Worm (Caenorhabditis elegans) whole organism, L3 larva: ENCODE data around the gene rol-1.

ENCODE experiments used
- R02D3.7 ChIP-seq: fragments of 150-350 bp; optimal IDR thresholded peaks from 2 replicates; lab custom pipeline; 2014; ENCODE audit warnings: missing biosample characterization, missing genetic modification characterization
- ZK546.5 ChIP-seq: sonication (generic microtip); optimal IDR thresholded peaks from 2 replicates; lab custom pipeline; 2017; ENCODE audit warnings: missing biosample characterization, missing genetic modification characterization
- aly-2 ChIP-seq: fragments of 150-350 bp; optimal IDR thresholded peaks from 2 replicates; lab custom pipeline; 2014; ENCODE audit warnings: missing biosample characterization, missing genetic modification characterization
- ama-1 ChIP-seq: fragments of 150-350 bp; optimal IDR thresholded peaks from 2 replicates; lab custom pipeline; 2018
- ceh-16 ChIP-seq: sonication (generic microtip); optimal IDR thresholded peaks from 2 replicates; lab custom pipeline; 2017; ENCODE audit warnings: missing biosample characterization, missing genetic modification characterization
- ceh-28 ChIP-seq: fragments of 150-350 bp; optimal IDR thresholded peaks from 2 replicates; lab custom pipeline; 2014; ENCODE audit warnings: missing biosample characterization, missing genetic modification reagents, missing genetic modification characterization
- ceh-82 ChIP-seq: fragments of 150-350 bp; optimal IDR thresholded peaks from 2 replicates; lab custom pipeline; 2014; ENCODE audit warnings: missing biosample characterization, missing genetic modification characterization
- ceh-9 ChIP-seq: sonication (generic microtip); optimal IDR thresholded peaks from 2 replicates; lab custom pipeline; 2018; ENCODE audit warnings: missing biosample characterization, missing genetic modification characterization
- daf-12 ChIP-seq: fragments of 150-350 bp; optimal IDR thresholded peaks from 2 replicates; lab custom pipeline; 2014; ENCODE audit warnings: missing biosample characterization, missing genetic modification reagents, missing genetic modification characterization
- egl-27 ChIP-seq: sonication (generic microtip); optimal IDR thresholded peaks from 4 replicates; lab custom pipeline; 2017; ENCODE audit warnings: missing biosample characterization, missing genetic modification reagents, missing genetic modification characterization
- egl-5 ChIP-seq: fragments of 150-350 bp; optimal IDR thresholded peaks from 2 replicates; lab custom pipeline; 2017; ENCODE audit warnings: missing biosample characterization, missing genetic modification reagents, missing genetic modification characterization, inconsistent platforms
- elt-1 ChIP-seq: fragments of 150-350 bp; optimal IDR thresholded peaks from 2 replicates; lab custom pipeline; 2014; ENCODE audit warnings: missing biosample characterization, missing genetic modification characterization
- elt-2 ChIP-seq: sonication (generic microtip); optimal IDR thresholded peaks from 2 replicates; lab custom pipeline; 2016; ENCODE audit warnings: missing genetic modification reagents, mild to moderate bottlenecking, missing genetic modification characterization, missing compliant biosample characterization
- elt-3 ChIP-seq, 3 experiments: fragments of 150-350 bp in 1 of 3; sonication (generic microtip) in 2 of 3; optimal IDR thresholded peaks; 2 replicates in 2 of 3; 4 replicates in 1 of 3; lab custom pipeline; 2014 to 2017; ENCODE audit warnings: missing biosample characterization in 3 of 3, missing genetic modification characterization in 3 of 3
- eor-1 ChIP-seq, 2 experiments: fragments of 150-350 bp; optimal IDR thresholded peaks; 2 replicates each; lab custom pipeline; 2014 to 2018; ENCODE audit warnings: missing biosample characterization in 2 of 2, missing genetic modification characterization in 2 of 2
- fkh-10 ChIP-seq: sonication (generic microtip); optimal IDR thresholded peaks from 2 replicates; lab custom pipeline; 2017; ENCODE audit warnings: missing biosample characterization, missing genetic modification reagents, missing genetic modification characterization
- fkh-2 ChIP-seq: fragments of 150-350 bp; optimal IDR thresholded peaks from 2 replicates; lab custom pipeline; 2014; ENCODE audit warnings: missing biosample characterization, missing genetic modification reagents, missing genetic modification characterization
- fos-1 ChIP-seq: fragments of 150-350 bp; optimal IDR thresholded peaks from 2 replicates; lab custom pipeline; 2014; ENCODE audit warnings: missing biosample characterization, missing genetic modification characterization
- hmg-11 ChIP-seq: sonication (generic microtip); optimal IDR thresholded peaks from 2 replicates; lab custom pipeline; 2016; ENCODE audit warnings: missing genetic modification characterization, missing compliant biosample characterization
- jun-1 ChIP-seq: fragments of 150-350 bp; optimal IDR thresholded peaks from 2 replicates; lab custom pipeline; 2014; ENCODE audit warnings: missing biosample characterization, missing genetic modification reagents, missing genetic modification characterization
- lin-15B ChIP-seq: fragments of 150-350 bp; optimal IDR thresholded peaks from 2 replicates; lab custom pipeline; 2014; ENCODE audit warnings: missing biosample characterization, missing genetic modification characterization
- lin-39 ChIP-seq: fragments of 150-350 bp; optimal IDR thresholded peaks from 2 replicates; lab custom pipeline; 2018; ENCODE audit warnings: missing biosample characterization, missing genetic modification reagents, missing genetic modification characterization
- lsy-12 ChIP-seq: sonication (generic microtip); optimal IDR thresholded peaks from 2 replicates; lab custom pipeline; 2016; ENCODE audit warnings: mild to moderate bottlenecking, missing genetic modification characterization, missing compliant biosample characterization
- mdl-1 ChIP-seq: fragments of 150-350 bp; optimal IDR thresholded peaks from 2 replicates; lab custom pipeline; 2014; ENCODE audit warnings: missing biosample characterization, missing genetic modification characterization
- mml-1 ChIP-seq: fragments of 150-350 bp; sonication (generic microtip); optimal IDR thresholded peaks from 3 replicates; lab custom pipeline; 2014; ENCODE audit warnings: missing biosample characterization, missing genetic modification characterization
- nfya-1 ChIP-seq: sonication (generic microtip); optimal IDR thresholded peaks from 2 replicates; lab custom pipeline; 2017; ENCODE audit warnings: missing genetic modification characterization, mild to moderate bottlenecking, missing compliant biosample characterization, antibody characterized with exemption, moderate library complexity; ENCODE audit not compliant: insufficient read depth
- nhr-11 ChIP-seq: fragments of 150-350 bp; optimal IDR thresholded peaks from 2 replicates; lab custom pipeline; 2014; ENCODE audit warnings: missing biosample characterization, missing genetic modification characterization
- nhr-12 ChIP-seq: fragments of 150-350 bp; optimal IDR thresholded peaks from 2 replicates; lab custom pipeline; 2014; ENCODE audit warnings: missing biosample characterization, missing genetic modification characterization
- nhr-23 ChIP-seq: fragments of 150-350 bp; optimal IDR thresholded peaks from 2 replicates; lab custom pipeline; 2014; ENCODE audit warnings: missing biosample characterization, missing genetic modification reagents, missing genetic modification characterization
- nhr-237 ChIP-seq: fragments of 150-350 bp; optimal IDR thresholded peaks from 2 replicates; lab custom pipeline; 2014; ENCODE audit warnings: missing biosample characterization, missing genetic modification characterization
- nhr-25 ChIP-seq: sonication (generic microtip); optimal IDR thresholded peaks from 2 replicates; lab custom pipeline; 2017; ENCODE audit warnings: missing biosample characterization, missing genetic modification characterization
- nhr-28 ChIP-seq: fragments of 150-350 bp; optimal IDR thresholded peaks from 2 replicates; lab custom pipeline; 2014; ENCODE audit warnings: missing biosample characterization, missing genetic modification characterization
- nhr-43 ChIP-seq: sonication (generic microtip); optimal IDR thresholded peaks from 2 replicates; lab custom pipeline; 2016; ENCODE audit warnings: mild to moderate bottlenecking, missing genetic modification characterization, missing compliant biosample characterization; ENCODE audit not compliant: poor library complexity, severe bottlenecking
- nhr-67 ChIP-seq: fragments of 150-350 bp; optimal IDR thresholded peaks from 2 replicates; lab custom pipeline; 2014; ENCODE audit warnings: missing biosample characterization, missing genetic modification characterization
- nhr-76 ChIP-seq: fragments of 150-350 bp; sonication (generic microtip); optimal IDR thresholded peaks from 5 replicates; lab custom pipeline; 2014; ENCODE audit warnings: missing biosample characterization, missing genetic modification characterization
- nhr-77 ChIP-seq: fragments of 150-350 bp; optimal IDR thresholded peaks from 2 replicates; lab custom pipeline; 2014; ENCODE audit warnings: missing biosample characterization, missing genetic modification characterization
- pha-4 ChIP-seq: fragments of 150-350 bp; optimal IDR thresholded peaks from 2 replicates; lab custom pipeline; 2014; ENCODE audit warnings: missing biosample characterization, missing genetic modification reagents, missing genetic modification characterization
- pqm-1 ChIP-seq: fragments of 150-350 bp; optimal IDR thresholded peaks from 2 replicates; lab custom pipeline; 2017; ENCODE audit warnings: missing biosample characterization, missing genetic modification characterization, inconsistent platforms
- sea-2 ChIP-seq: fragments of 150-350 bp; sonication (generic microtip); optimal IDR thresholded peaks from 4 replicates; lab custom pipeline; 2014; ENCODE audit warnings: missing biosample characterization, missing genetic modification reagents, missing genetic modification characterization
- skn-1 ChIP-seq: fragments of 150-350 bp; optimal IDR thresholded peaks from 2 replicates; lab custom pipeline; 2014; ENCODE audit warnings: missing biosample characterization, missing genetic modification characterization
- snpc-4 ChIP-seq: fragments of 150-350 bp; optimal IDR thresholded peaks from 2 replicates; lab custom pipeline; 2014; ENCODE audit warnings: missing biosample characterization, missing genetic modification characterization
- tbx-2 ChIP-seq: sonication (generic microtip); optimal IDR thresholded peaks from 2 replicates; lab custom pipeline; 2016; ENCODE audit warnings: mild to moderate bottlenecking, missing genetic modification characterization, missing compliant biosample characterization
- unc-39 ChIP-seq: sonication (generic microtip); optimal IDR thresholded peaks from 4 replicates; lab custom pipeline; 2017; ENCODE audit warnings: missing biosample characterization, missing genetic modification characterization
- unc-62 ChIP-seq: fragments of 150-350 bp; sonication (generic microtip); optimal IDR thresholded peaks from 4 replicates; lab custom pipeline; 2014; ENCODE audit warnings: missing biosample characterization, missing genetic modification reagents, missing genetic modification characterization
- zag-1 ChIP-seq: fragments of 150-350 bp; optimal IDR thresholded peaks from 2 replicates; lab custom pipeline; 2014; ENCODE audit warnings: missing biosample characterization, missing genetic modification characterization
- ztf-11 ChIP-seq: fragments of 150-350 bp; optimal IDR thresholded peaks from 2 replicates; lab custom pipeline; 2014; ENCODE audit warnings: missing biosample characterization, missing genetic modification characterization
- ztf-4 ChIP-seq: fragments of 150-350 bp; optimal IDR thresholded peaks from 2 replicates; lab custom pipeline; 2014; ENCODE audit warnings: missing biosample characterization, missing genetic modification characterization

The rol-1 gene

DNA sequence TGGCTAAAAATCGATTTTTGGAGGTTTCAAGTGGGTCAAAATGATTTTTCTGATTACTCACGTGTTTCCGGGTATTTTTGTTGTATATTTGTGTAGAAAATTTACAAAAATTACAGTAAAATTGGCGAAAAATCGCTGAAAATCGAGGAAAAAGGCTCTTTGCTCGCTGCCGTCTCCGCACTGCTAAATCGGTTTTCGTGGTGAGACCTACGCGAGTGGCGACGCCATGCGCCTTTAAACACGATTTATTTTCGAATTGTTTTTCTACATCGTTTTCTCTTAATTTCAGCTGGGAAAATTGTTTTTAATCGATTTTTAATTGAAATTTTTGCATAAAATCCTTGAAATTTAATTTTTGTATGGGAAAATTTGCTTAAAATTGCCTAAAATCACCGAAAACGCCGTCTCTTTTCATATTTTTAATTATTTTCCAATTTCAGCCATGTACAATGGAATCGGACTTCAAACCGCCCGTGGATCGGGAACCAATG, 52.6 kb downstream of the rol-1 start, which contains the start of the genes pqn-87 and rsr-2:
Gene pqn-87, minus strand, starts transcription at position 171 of the 491 bp plus-strand sequence.
Gene rsr-2, plus strand, starts transcription at position 441 of the 491 bp plus-strand sequence.
- TF ChIP-seq nhr-25 (tag; lab: Kevin White, UChicago) = no peak
- no peak for TF ChIP-seq ceh-16 (tag; lab: Kevin White, UChicago)
- TF ChIP-seq nhr-77 (tag; lab: Kevin White, UChicago) = no peak
- TF ChIP-seq unc-62 (GFP tag; lab: Kevin White, UChicago) = no peak
- TF ChIP-seq fkh-10 = no peak
- TF ChIP-seq nhr-23 (tag; lab: Kevin White, UChicago) = no peak
- no peak for TF ChIP-seq ceh-9
- no peak for TF ChIP-seq ztf-4 (tag; lab: Kevin White, UChicago)
- no peak for TF ChIP-seq jun-1 (tag; lab: Kevin White, UChicago)
- TF ChIP-seq elt-3 (tag; optimal IDR thresholded peaks at IDR 0.05; lab: Kevin White, UChicago) = no peak
- TF ChIP-seq elt-1 (tag; lab: Kevin White, UChicago) = no peak
- TF ChIP-seq R02D3.7 (tag; lab: Kevin White, UChicago) = no peak
- no peak for TF ChIP-seq mml-1 (tag; lab: Kevin White, UChicago)
- TF ChIP-seq pha-4 (tag; lab: Kevin White, UChicago) = peak; percentile 48
- TF ChIP-seq eor-1 (tag; optimal IDR thresholded peaks at IDR 0.05; lab: Kevin White, UChicago) = no peak
- TF ChIP-seq elt-2 = no peak
- TF ChIP-seq fkh-2 (tag; lab: Kevin White, UChicago) = no peak
- TF ChIP-seq sea-2 = no peak
- TF ChIP-seq unc-39 = no peak
- no peak for TF ChIP-seq tbx-2 (tag; lab: Kevin White, UChicago)
- TF ChIP-seq ama-1 (lab: Kevin White, UChicago) = no peak
- TF ChIP-seq nhr-12 (tag; lab: Kevin White, UChicago) = no peak
- no peak for TF ChIP-seq nhr-76 (tag; lab: Kevin White, UChicago)
- TF ChIP-seq ztf-11 (tag; lab: Kevin White, UChicago) = no peak
- peak; percentile 62 for TF ChIP-seq nfya-1
- TF ChIP-seq nhr-11 (tag; lab: Kevin White, UChicago) = no peak
- TF ChIP-seq egl-27 = no peak
- TF ChIP-seq snpc-4 = no peak
- peak; percentile 63 for TF ChIP-seq hmg-11 (tag; lab: Kevin White, UChicago)
- no peak for TF ChIP-seq daf-12 (tag; lab: Kevin White, UChicago)
- no peak for TF ChIP-seq pqm-1 (tag; lab: Kevin White, UChicago)
- TF ChIP-seq mdl-1 = no peak
- no peak for TF ChIP-seq skn-1 (tag; lab: Kevin White, UChicago)
- peak; percentile 71 for TF ChIP-seq lin-39 (tag; lab: Kevin White, UChicago)
- no peak for TF ChIP-seq nhr-43 (tag; lab: Kevin White, UChicago)
- no peak for TF ChIP-seq fos-1 (tag; lab: Kevin White, UChicago)
- no peak for TF ChIP-seq aly-2 (tag; lab: Kevin White, UChicago)
- no peak for TF ChIP-seq nhr-237 (tag; lab: Kevin White, UChicago)
- TF ChIP-seq nhr-67 = no peak
- peak; percentile 27 for TF ChIP-seq ceh-28 (tag; lab: Kevin White, UChicago)
- TF ChIP-seq lsy-12 = no peak
- TF ChIP-seq ZK546.5 (tag; lab: Kevin White, UChicago) = no peak
- peak; percentile 55 for TF ChIP-seq lin-15B
- TF ChIP-seq egl-5 (tag; lab: Kevin White, UChicago) = peak; percentile 4
- no peak for TF ChIP-seq ceh-82 (tag; lab: Kevin White, UChicago)
- no peak for TF ChIP-seq nhr-28 (tag; lab: Kevin White, UChicago)
- TF ChIP-seq zag-1 (tag; lab: Kevin White, UChicago) = no peak
